Worm (Caenorhabditis elegans) whole organism, young adult: ENCODE results near the gene rdy-2.

Experiments
- B0019.2 ChIP-seq: fragments of 200-800 bp; sonication (Bioruptor generic); conservative IDR thresholded peaks from 2 replicates; pipeline ENCODE4 v1.3.6; 2022; ENCODE audit warnings: missing genetic modification reagents, missing genetic modification characterization, missing compliant biosample characterization
- B0261.1 ChIP-seq: sonication (generic microtip); optimal IDR thresholded peaks from 2 replicates; lab custom pipeline; 2016; ENCODE audit warnings: mild to moderate bottlenecking, missing genetic modification characterization, moderate library complexity, missing compliant biosample characterization
- F23B12.7 ChIP-seq: sonication (generic microtip); optimal IDR thresholded peaks from 2 replicates; lab custom pipeline; 2017; ENCODE audit warnings: missing genetic modification characterization, mild to moderate bottlenecking, missing compliant biosample characterization, antibody characterized with exemption, moderate library complexity; ENCODE audit not compliant: insufficient read depth
- F33H1.4 ChIP-seq: fragments of 200-800 bp; sonication (Bioruptor generic); IDR thresholded peaks from 2 replicates; pipeline ENCODE4 v1.3.6; 2022; ENCODE audit warnings: missing genetic modification reagents, missing genetic modification characterization, missing compliant biosample characterization
- F39B2.1 ChIP-seq: fragments of 200-800 bp; sonication (Bioruptor generic); IDR thresholded peaks from 2 replicates; pipeline ENCODE4 v1.3.6; 2022; ENCODE audit warnings: missing genetic modification reagents, missing genetic modification characterization, missing compliant biosample characterization
- F55B11.4 ChIP-seq: sonication (generic microtip); optimal IDR thresholded peaks from 2 replicates; lab custom pipeline; 2016; ENCODE audit warnings: missing compliant biosample characterization, missing genetic modification characterization, borderline replicate concordance; ENCODE audit not compliant: insufficient read depth
- F57A8.1 ChIP-seq: fragments of 200-800 bp; sonication (Bioruptor generic); optimal IDR thresholded peaks from 2 replicates; lab custom pipeline; 2018; ENCODE audit warnings: mild to moderate bottlenecking, missing genetic modification characterization, moderate library complexity, missing compliant biosample characterization
- F57C9.4 ChIP-seq: sonication (generic microtip); optimal IDR thresholded peaks from 2 replicates; lab custom pipeline; 2017; ENCODE audit warnings: mild to moderate bottlenecking, missing genetic modification characterization, missing compliant biosample characterization
- K11D2.4 ChIP-seq: fragments of 200-800 bp; sonication (Bioruptor generic); IDR thresholded peaks from 2 replicates; pipeline ENCODE4 v1.3.6; 2022; ENCODE audit warnings: missing genetic modification reagents, missing genetic modification characterization, missing compliant biosample characterization
- K12H6.12 ChIP-seq: fragments of 200-800 bp; sonication (Bioruptor generic); optimal IDR thresholded peaks from 2 replicates; lab custom pipeline; 2018; ENCODE audit warnings: mild to moderate bottlenecking, missing genetic modification characterization, missing compliant biosample characterization
- T07F8.4 ChIP-seq: sonication (generic microtip); optimal IDR thresholded peaks from 2 replicates; lab custom pipeline; 2016; ENCODE audit warnings: mild to moderate bottlenecking, missing genetic modification characterization, moderate library complexity, missing compliant biosample characterization
- Y56A3A.18 ChIP-seq: fragments of 200-800 bp; sonication (Bioruptor generic); IDR thresholded peaks from 2 replicates; pipeline ENCODE4 v1.3.6; 2022; ENCODE audit warnings: missing genetic modification reagents, missing genetic modification characterization, missing compliant biosample characterization
- Y79H2A.3 ChIP-seq: fragments of 200-800 bp; sonication (Bioruptor generic); conservative IDR thresholded peaks from 2 replicates; pipeline ENCODE4 v1.3.6; 2022; ENCODE audit warnings: missing genetic modification reagents, missing genetic modification characterization, missing compliant biosample characterization
- ZK185.1 ChIP-seq: sonication (generic microtip); optimal IDR thresholded peaks from 2 replicates; lab custom pipeline; 2016; ENCODE audit warnings: mild to moderate bottlenecking, missing genetic modification characterization, missing compliant biosample characterization; ENCODE audit not compliant: poor library complexity, severe bottlenecking
- atf-7 ChIP-seq: sonication (generic microtip); optimal IDR thresholded peaks from 2 replicates; lab custom pipeline; 2017; ENCODE audit warnings: mild to moderate bottlenecking, missing genetic modification characterization, missing compliant biosample characterization
- athp-1 ChIP-seq: sonication (generic microtip); optimal IDR thresholded peaks from 2 replicates; lab custom pipeline; 2017; ENCODE audit warnings: mild to moderate bottlenecking, missing genetic modification characterization, missing compliant biosample characterization
- attf-3 ChIP-seq: fragments of 200-800 bp; sonication (Bioruptor generic); conservative IDR thresholded peaks from 2 replicates; pipeline ENCODE4 v1.3.6; 2022; ENCODE audit warnings: missing genetic modification reagents, missing genetic modification characterization, missing compliant biosample characterization
- cebp-2 ChIP-seq: fragments of 200-800 bp; sonication (Bioruptor generic); IDR thresholded peaks from 2 replicates; pipeline ENCODE4 v1.3.6; 2022; ENCODE audit warnings: missing genetic modification characterization, missing compliant biosample characterization
- ceh-100 ChIP-seq: fragments of 200-800 bp; sonication (Bioruptor generic); IDR thresholded peaks from 2 replicates; pipeline ENCODE4 v1.3.6; 2022; ENCODE audit warnings: missing genetic modification reagents, missing genetic modification characterization, missing compliant biosample characterization
- ceh-40 ChIP-seq: fragments of 200-800 bp; sonication (Bioruptor generic); IDR thresholded peaks from 2 replicates; pipeline ENCODE4 v1.3.6; 2022; ENCODE audit warnings: missing genetic modification characterization, missing compliant biosample characterization
- ceh-79 ChIP-seq: sonication (generic microtip); optimal IDR thresholded peaks from 2 replicates; lab custom pipeline; 2017; ENCODE audit warnings: mild to moderate bottlenecking, missing genetic modification characterization, missing compliant biosample characterization
- dox-1 ChIP-seq: fragments of 200-800 bp; sonication (Bioruptor generic); IDR thresholded peaks from 2 replicates; pipeline ENCODE4 v1.3.6; 2022; ENCODE audit warnings: missing genetic modification reagents, missing genetic modification characterization, missing compliant biosample characterization
- dpff-1 ChIP-seq: sonication (generic microtip); optimal IDR thresholded peaks from 2 replicates; lab custom pipeline; 2017; ENCODE audit warnings: mild to moderate bottlenecking, missing genetic modification characterization, missing compliant biosample characterization
- efl-1 ChIP-seq: fragments of 150-350 bp; optimal IDR thresholded peaks from 2 replicates; lab custom pipeline; 2014; ENCODE audit warnings: missing biosample characterization, missing genetic modification reagents, missing genetic modification characterization
- egl-44 ChIP-seq: fragments of 200-800 bp; sonication (Bioruptor generic); IDR thresholded peaks from 2 replicates; pipeline ENCODE4 v1.3.6; 2022; ENCODE audit warnings: missing genetic modification reagents, missing genetic modification characterization, missing compliant biosample characterization
- fkh-3 ChIP-seq: sonication (generic microtip); optimal IDR thresholded peaks from 2 replicates; lab custom pipeline; 2016; ENCODE audit warnings: mild to moderate bottlenecking, missing genetic modification characterization, missing compliant biosample characterization
- gei-17 ChIP-seq: fragments of 200-800 bp; sonication (Bioruptor generic); optimal IDR thresholded peaks from 2 replicates; lab custom pipeline; 2018; ENCODE audit warnings: mild to moderate bottlenecking, missing genetic modification characterization, missing compliant biosample characterization
- him-1 ChIP-seq: sonication (generic microtip); optimal IDR thresholded peaks from 2 replicates; lab custom pipeline; 2016; ENCODE audit warnings: missing genotype, missing genetic modification reagents, missing genetic modification characterization, missing compliant biosample characterization
- hmg-20 ChIP-seq: fragments of 200-800 bp; sonication (Bioruptor generic); IDR thresholded peaks from 2 replicates; pipeline ENCODE4 v1.3.6; 2022; ENCODE audit warnings: missing genetic modification reagents, missing genetic modification characterization, missing compliant biosample characterization
- lsy-27 ChIP-seq: sonication (generic microtip); optimal IDR thresholded peaks from 2 replicates; lab custom pipeline; 2017; ENCODE audit warnings: missing genetic modification characterization, mild to moderate bottlenecking, missing compliant biosample characterization, antibody characterized with exemption, missing genotype, borderline replicate concordance; ENCODE audit not compliant: insufficient read depth
- madf-6 ChIP-seq: fragments of 200-800 bp; sonication (Bioruptor generic); IDR thresholded peaks from 2 replicates; pipeline ENCODE4 v1.3.6; 2022; ENCODE audit warnings: missing genetic modification reagents, missing genetic modification characterization, missing compliant biosample characterization
- mcd-1 ChIP-seq: fragments of 200-800 bp; sonication (Bioruptor generic); IDR thresholded peaks from 2 replicates; pipeline ENCODE4 v1.3.6; 2022; ENCODE audit warnings: missing genetic modification reagents, missing genetic modification characterization, missing compliant biosample characterization
- nhr-27 ChIP-seq: fragments of 200-800 bp; sonication (Bioruptor generic); optimal IDR thresholded peaks from 2 replicates; lab custom pipeline; 2018; ENCODE audit warnings: mild to moderate bottlenecking, missing genetic modification characterization, moderate library complexity, missing compliant biosample characterization
- pbrm-1 ChIP-seq: fragments of 200-800 bp; sonication (Bioruptor generic); IDR thresholded peaks from 2 replicates; pipeline ENCODE4 v1.3.6; 2022; ENCODE audit warnings: missing genetic modification reagents, missing genetic modification characterization, missing compliant biosample characterization
- repo-1 ChIP-seq: sonication (generic microtip); optimal IDR thresholded peaks from 2 replicates; lab custom pipeline; 2017; ENCODE audit warnings: mild to moderate bottlenecking, missing genetic modification characterization, missing compliant biosample characterization
- rpc-1 ChIP-seq, 2 experiments: fragments of 150-350 bp in 1 of 2; sonication (generic microtip) in 1 of 2; optimal IDR thresholded peaks; 2 replicates each; lab custom pipeline; 2014 to 2018; ENCODE audit warnings: missing biosample characterization in 1 of 2, missing genetic modification characterization in 1 of 2, missing genetic modification reagents in 1 of 2, missing genotype in 1 of 2
- sea-2 ChIP-seq: fragments of 200-800 bp; sonication (Bioruptor generic); IDR thresholded peaks from 2 replicates; pipeline ENCODE4 v1.3.6; 2022; ENCODE audit warnings: missing genetic modification characterization, missing compliant biosample characterization
- snpc-4 ChIP-seq, 5 experiments: fragments of 150-350 bp in 1 of 5; sonication (generic microtip) in 4 of 5; optimal IDR thresholded peaks; 2 replicates each; lab custom pipeline; 2014 to 2018; ENCODE audit warnings: missing genetic modification characterization in 5 of 5, missing biosample characterization in 3 of 5, antibody characterized with exemption in 2 of 5, mild to moderate bottlenecking in 2 of 5, missing compliant biosample characterization in 2 of 5, missing genotype in 2 of 5, moderate library complexity in 2 of 5, missing genetic modification reagents in 1 of 5
- somi-1 ChIP-seq: fragments of 200-800 bp; sonication (Bioruptor generic); optimal IDR thresholded peaks from 2 replicates; lab custom pipeline; 2018; ENCODE audit warnings: mild to moderate bottlenecking, missing genetic modification characterization, missing compliant biosample characterization
- sptf-2 ChIP-seq: fragments of 200-800 bp; sonication (Bioruptor generic); optimal IDR thresholded peaks from 2 replicates; lab custom pipeline; 2018; ENCODE audit warnings: mild to moderate bottlenecking, missing genetic modification characterization, missing compliant biosample characterization
- tbx-9 ChIP-seq: sonication (generic microtip); optimal IDR thresholded peaks from 2 replicates; lab custom pipeline; 2016; ENCODE audit warnings: borderline replicate concordance, missing genetic modification characterization, inconsistent platforms, missing compliant biosample characterization
- unc-130 ChIP-seq: sonication (generic microtip); optimal IDR thresholded peaks from 2 replicates; lab custom pipeline; 2016; ENCODE audit warnings: missing genetic modification reagents, missing genetic modification characterization, missing compliant biosample characterization
- ztf-18 ChIP-seq: sonication (generic microtip); optimal IDR thresholded peaks from 2 replicates; lab custom pipeline; 2016; ENCODE audit warnings: missing genotype, mild to moderate bottlenecking, missing genetic modification characterization, missing compliant biosample characterization
- ztf-25 ChIP-seq: fragments of 200-800 bp; sonication (Bioruptor generic); IDR thresholded peaks from 2 replicates; pipeline ENCODE4 v1.3.6; 2022; ENCODE audit warnings: missing genetic modification reagents, missing genetic modification characterization, missing compliant biosample characterization
- ztf-28 ChIP-seq: fragments of 200-800 bp; sonication (Bioruptor generic); IDR thresholded peaks from 2 replicates; pipeline ENCODE4 v1.3.6; 2022; ENCODE audit warnings: missing genetic modification reagents, missing genetic modification characterization, missing compliant biosample characterization
- ztf-3 ChIP-seq: fragments of 200-800 bp; sonication (Bioruptor generic); optimal IDR thresholded peaks from 2 replicates; lab custom pipeline; 2018; ENCODE audit warnings: mild to moderate bottlenecking, missing genetic modification characterization, missing compliant biosample characterization
- ztf-6 ChIP-seq: fragments of 200-800 bp; sonication (Bioruptor generic); IDR thresholded peaks from 2 replicates; pipeline ENCODE4 v1.3.6; 2022; ENCODE audit warnings: missing genetic modification reagents, missing genetic modification characterization, missing compliant biosample characterization

Gene rdy-2

ce11 chrV:13565197-13565596 lies 35.6 kb downstream of the rdy-2 start (continued):
- TF ChIP-seq rpc-1 (optimal IDR thresholded peaks at IDR 0.05; lab: Kevin White, UChicago) (no peak), rpc-1 (tag; optimal IDR thresholded peaks at IDR 0.05; lab: Kevin White, UChicago) (no peak), dox-1 (GFP tag; lab: Robert Waterston, UW) (peak; percentile 83), ZK185.1 (peak; percentile 70), B0019.2 (GFP tag; lab: Robert Waterston, UW) (no peak), Y56A3A.18 (GFP tag; lab: Robert Waterston, UW) (0 out of 2 replicates have a peak, but pooled peaks have one; percentile 67), fkh-3 (tag; lab: Kevin White, UChicago) (no peak), repo-1 (tag; lab: Kevin White, UChicago) (peak; percentile 26), nhr-27 (tag; lab: Kevin White, UChicago) (no peak), atf-7 (tag; lab: Kevin White, UChicago) (peak; percentile 85), K12H6.12 (tag; lab: Kevin White, UChicago) (peak; percentile 34), F57A8.1 (GFP tag; lab: Kevin White, UChicago) (no peak), unc-130 (GFP tag; lab: Kevin White, UChicago) (no peak), F23B12.7 (tag; lab: Kevin White, UChicago) (peak; percentile 13), F57C9.4 (no peak), him-1 (tag; lab: Kevin White, UChicago) (no peak), sptf-2 (GFP tag; lab: Kevin White, UChicago) (no peak), K11D2.4 (GFP tag; lab: Robert Waterston, UW) (peak; percentile 65; the same call in 1 of the 2 replicates), cebp-2 (GFP tag; lab: Robert Waterston, UW) (no peak), dpff-1 (tag; lab: Kevin White, UChicago) (no peak), egl-44 (GFP tag; lab: Robert Waterston, UW) (peak; percentile 85), athp-1 (tag; lab: Kevin White, UChicago) (peak; percentile 86), madf-6 (GFP tag; lab: Robert Waterston, UW) (peak; percentile 42; the same call in 1 of the 2 replicates), F39B2.1 (GFP tag; lab: Robert Waterston, UW) (no peak), ceh-40 (no peak), tbx-9 (tag; lab: Kevin White, UChicago) (no peak), gei-17 (GFP tag; lab: Kevin White, UChicago) (peak; percentile 34), Y79H2A.3 (no peak), hmg-20 (GFP tag; lab: Robert Waterston, UW) (no peak), snpc-4 (GFP tag; optimal IDR thresholded peaks at IDR 0.05; lab: Kevin White, UChicago) (peak; percentile 19), snpc-4 (tag; optimal IDR thresholded peaks at IDR 0.05; lab: Kevin White, UChicago) (peak in 2 of 4 experiments; percentile 70 to 71), ceh-79 (tag; lab: Kevin White, UChicago) (no peak), ceh-100 (GFP tag; lab: Robert Waterston, UW) (0 out of 2 replicates have a peak, but pooled peaks have one; percentile 22), attf-3 (GFP tag; lab: Robert Waterston, UW) (0 out of 2 replicates have a peak, but pooled peaks have one; percentile 36), T07F8.4 (tag; lab: Kevin White, UChicago) (no peak), ztf-3 (no peak), mcd-1 (peak; percentile 96), sea-2 (GFP tag; lab: Robert Waterston, UW) (no peak), ztf-6 (GFP tag; lab: Robert Waterston, UW) (0 out of 2 replicates have a peak, but pooled peaks have one; percentile 20), lsy-27 (no peak), F33H1.4 (GFP tag; lab: Robert Waterston, UW) (peak; percentile 22; the same call in 1 of the 2 replicates), ztf-25 (GFP tag; lab: Robert Waterston, UW) (no peak), B0261.1 (tag; lab: Kevin White, UChicago) (no peak), F55B11.4 (tag; lab: Kevin White, UChicago) (no peak), pbrm-1 (peak; percentile 75), ztf-18 (tag; lab: Kevin White, UChicago) (peak; percentile 56), ztf-28 (GFP tag; lab: Robert Waterston, UW) (no peak), somi-1 (peak; percentile 82), efl-1 (GFP tag; lab: Kevin White, UChicago) (no peak)
